Worm (Caenorhabditis elegans): ENCODE measurements around the gene srab-7.

Gene srab-7

DNA sequence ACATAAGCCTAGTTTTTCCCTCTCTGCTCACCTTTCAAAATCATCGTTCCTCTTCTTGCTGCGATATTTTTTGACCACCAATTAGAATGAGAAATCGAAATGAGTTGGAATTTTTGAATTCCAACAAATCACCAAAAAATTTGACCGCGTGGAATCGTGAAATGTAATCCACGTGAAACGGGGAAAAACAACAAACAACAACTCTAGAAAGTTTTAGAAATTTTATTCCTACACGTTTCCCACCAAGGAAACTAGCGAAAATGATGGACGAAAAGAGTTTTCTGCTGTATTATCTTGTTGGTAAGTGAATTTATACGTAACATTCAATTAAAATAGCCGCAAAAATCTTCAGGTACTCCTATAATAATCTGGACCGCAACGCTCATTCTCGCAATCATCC is 16.5 kb downstream of the srab-7 start, which contains the start of the genes irld-3 and F02C9.1:
Gene irld-3 (minus strand): TSS at position 101 of the 400 bp plus-strand sequence.
Gene F02C9.1 (plus strand): TSS at position 216 of the 400 bp plus-strand sequence.
- TF ChIP-seq nhr-6 (tag; optimal IDR thresholded peaks at IDR 0.05): no peak
- TF ChIP-seq sma-3 (GFP tag; optimal IDR thresholded peaks at IDR 0.05): no peak
- no peak for TF ChIP-seq nhr-129 (tag; optimal IDR thresholded peaks at IDR 0.05)
- no peak for TF ChIP-seq aly-2 (tag; optimal IDR thresholded peaks at IDR 0.05)
- no peak for TF ChIP-seq ama-1 (optimal IDR thresholded peaks at IDR 0.05)
- TF ChIP-seq elt-3 (tag; optimal IDR thresholded peaks at IDR 0.05): no peak
- TF ChIP-seq snpc-4 (tag; optimal IDR thresholded peaks at IDR 0.05): no peak
- no peak for TF ChIP-seq ceh-82 (tag; optimal IDR thresholded peaks at IDR 0.05)
- no peak for TF ChIP-seq nhr-21 (tag; optimal IDR thresholded peaks at IDR 0.05)
- no peak for TF ChIP-seq zag-1 (tag; optimal IDR thresholded peaks at IDR 0.05)
- TF ChIP-seq ZK546.5 (tag; optimal IDR thresholded peaks at IDR 0.05): no peak
- no peak for TF ChIP-seq lsy-2 (tag; optimal IDR thresholded peaks at IDR 0.05)
- TF ChIP-seq nhr-237 (tag; optimal IDR thresholded peaks at IDR 0.05): no peak
- TF ChIP-seq R02D3.7 (tag; optimal IDR thresholded peaks at IDR 0.05): no peak
- no peak for TF ChIP-seq nhr-25 (tag; optimal IDR thresholded peaks at IDR 0.05)
- TF ChIP-seq unc-55 (GFP tag; optimal IDR thresholded peaks at IDR 0.05): no peak
- no peak for TF ChIP-seq fos-1 (tag; optimal IDR thresholded peaks at IDR 0.05)

- TF ChIP-seq Y55F3AM.14 (GFP tag; optimal IDR thresholded peaks at IDR 0.05): no peak
- TF ChIP-seq sma-3 (GFP tag; optimal IDR thresholded peaks at IDR 0.05): no peak
- no peak for TF ChIP-seq nhr-77 (tag; optimal IDR thresholded peaks at IDR 0.05)
Measured at ce11 chrV:3133293-3133755, 21.6 kb downstream of the srab-7 start, which contains the start of gene F02C9.2. TSS of gene F02C9.2 (plus strand) at chrV:3133705.

- TF ChIP-seq gmeb-1 (tag; optimal IDR thresholded peaks at IDR 0.05): no peak
- no peak for TF ChIP-seq peb-1 (tag; optimal IDR thresholded peaks at IDR 0.05)
- no peak for TF ChIP-seq nhr-129 (tag; optimal IDR thresholded peaks at IDR 0.05)
- TF ChIP-seq Y55F3AM.14 (GFP tag; optimal IDR thresholded peaks at IDR 0.05): no peak
- no peak for TF ChIP-seq lsy-2 (tag; optimal IDR thresholded peaks at IDR 0.05)
- TF ChIP-seq ceh-16 (tag; optimal IDR thresholded peaks at IDR 0.05): no peak
- no peak for TF ChIP-seq nhr-25 (tag; optimal IDR thresholded peaks at IDR 0.05)
- TF ChIP-seq nhr-10 (tag; optimal IDR thresholded peaks at IDR 0.05): no peak
- TF ChIP-seq unc-39 (tag; optimal IDR thresholded peaks at IDR 0.05): no peak
Measured at ce11 chrV:3132116-3132515, 22.9 kb downstream of the srab-7 start.

DNA sequence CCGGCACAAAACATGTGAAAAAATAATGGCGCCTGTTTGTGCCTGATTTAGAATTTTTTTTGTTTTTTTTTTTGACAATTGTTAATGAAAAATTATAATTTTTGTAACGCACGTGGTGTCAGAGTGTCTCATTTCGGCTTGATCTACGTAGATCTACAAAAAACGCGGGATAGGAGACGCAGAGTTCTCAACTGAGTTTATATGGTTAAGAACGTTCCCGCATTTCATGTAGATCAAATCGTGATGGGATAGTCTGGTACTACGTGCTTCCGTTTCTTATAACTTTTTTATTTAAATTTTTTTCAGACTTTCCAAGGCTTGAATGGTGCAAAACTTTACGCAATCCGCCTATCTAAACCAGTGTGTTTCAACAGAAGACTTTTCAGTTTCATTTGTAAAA is 26.2 kb downstream of the srab-7 start, which contains the start of gene tat-6:
Gene tat-6 (plus strand): TSS at position 301 of the 400 bp plus-strand sequence.
- TF ChIP-seq sma-9 (GFP tag; optimal IDR thresholded peaks at IDR 0.05) (no peak), sma-9 (tag; optimal IDR thresholded peaks at IDR 0.05) (no peak), dmd-4 (tag; optimal IDR thresholded peaks at IDR 0.05) (no peak), sem-4 (tag; optimal IDR thresholded peaks at IDR 0.05) (no peak), nhr-21 (tag; optimal IDR thresholded peaks at IDR 0.05) (no peak), nhr-10 (tag; optimal IDR thresholded peaks at IDR 0.05) (no peak)

- TF ChIP-seq nhr-21 (tag; optimal IDR thresholded peaks at IDR 0.05) (no peak), mbf-1 (tag; optimal IDR thresholded peaks at IDR 0.05) (no peak), nhr-25 (tag; optimal IDR thresholded peaks at IDR 0.05) (no peak), lin-39 (tag; optimal IDR thresholded peaks at IDR 0.05) (no peak), aly-2 (tag; optimal IDR thresholded peaks at IDR 0.05) (no peak), peb-1 (tag; optimal IDR thresholded peaks at IDR 0.05) (no peak), ztf-11 (tag; optimal IDR thresholded peaks at IDR 0.05) (no peak), unc-39 (tag; optimal IDR thresholded peaks at IDR 0.05) (no peak), ama-1 (optimal IDR thresholded peaks at IDR 0.05) (no peak), sem-4 (tag; optimal IDR thresholded peaks at IDR 0.05) (no peak), nhr-237 (tag; optimal IDR thresholded peaks at IDR 0.05) (no peak)
Measured at ce11 chrV:3127670-3128069, 27.3 kb downstream of the srab-7 start, which contains the start of gene Y73C8C.10. TSS of gene Y73C8C.10 (minus strand) at chrV:3127770.

DNA sequence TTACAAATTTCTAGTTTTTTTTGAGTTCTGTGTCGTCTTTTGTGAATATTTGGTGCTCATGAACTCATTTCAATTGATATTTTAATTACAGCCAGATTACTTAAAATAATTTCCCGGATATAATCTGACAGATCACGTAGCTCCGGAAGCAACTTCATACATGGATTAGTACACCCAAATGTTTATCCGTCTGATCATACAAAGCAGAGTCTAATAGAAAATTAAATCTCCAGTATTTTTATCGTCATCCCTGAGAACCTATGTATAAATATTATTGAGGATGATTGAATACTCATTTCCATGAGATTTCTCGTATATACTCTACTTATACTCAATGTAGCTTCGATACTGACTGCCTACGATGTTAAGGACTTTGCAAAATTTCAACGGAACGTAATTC is 30.1 kb downstream of the srab-7 start, which contains the start of gene Y73C8C.12:
Gene Y73C8C.12 (plus strand): TSS at position 301 of the 400 bp plus-strand sequence.
- TF ChIP-seq fos-1 (tag; optimal IDR thresholded peaks at IDR 0.05): no peak
- no peak for TF ChIP-seq lin-13 (GFP tag; optimal IDR thresholded peaks at IDR 0.05)
- no peak for TF ChIP-seq mab-5 (tag; optimal IDR thresholded peaks at IDR 0.05)
- no peak for TF ChIP-seq egl-27 (tag; optimal IDR thresholded peaks at IDR 0.05)
- TF ChIP-seq peb-1 (tag; optimal IDR thresholded peaks at IDR 0.05): no peak
- no peak for TF ChIP-seq elt-3 (tag; optimal IDR thresholded peaks at IDR 0.05)
- TF ChIP-seq crh-2 (tag; optimal IDR thresholded peaks at IDR 0.05): no peak
- TF ChIP-seq C34F6.9 (tag; optimal IDR thresholded peaks at IDR 0.05): no peak
- TF ChIP-seq nhr-10 (tag; optimal IDR thresholded peaks at IDR 0.05): no peak
- TF ChIP-seq nhr-237 (tag; optimal IDR thresholded peaks at IDR 0.05): no peak
- TF ChIP-seq alr-1 (tag; optimal IDR thresholded peaks at IDR 0.05): no peak
- no peak for TF ChIP-seq nhr-129 (tag; optimal IDR thresholded peaks at IDR 0.05)
- no peak for TF ChIP-seq R02D3.7 (tag; optimal IDR thresholded peaks at IDR 0.05)
- no peak for TF ChIP-seq dmd-4 (tag; optimal IDR thresholded peaks at IDR 0.05)
- no peak for TF ChIP-seq nhr-6 (tag; optimal IDR thresholded peaks at IDR 0.05)
- TF ChIP-seq skn-1 (tag; optimal IDR thresholded peaks at IDR 0.05): no peak
- TF ChIP-seq ztf-11 (tag; optimal IDR thresholded peaks at IDR 0.05): no peak
- TF ChIP-seq F13H6.1 (tag; optimal IDR thresholded peaks at IDR 0.05): no peak
- TF ChIP-seq nhr-21 (tag; optimal IDR thresholded peaks at IDR 0.05): no peak

All from whole organism, L2 larva.